Fruit fly (Drosophila melanogaster): ENCODE data around the gene Jupiter.

Jupiter gene

DNA sequence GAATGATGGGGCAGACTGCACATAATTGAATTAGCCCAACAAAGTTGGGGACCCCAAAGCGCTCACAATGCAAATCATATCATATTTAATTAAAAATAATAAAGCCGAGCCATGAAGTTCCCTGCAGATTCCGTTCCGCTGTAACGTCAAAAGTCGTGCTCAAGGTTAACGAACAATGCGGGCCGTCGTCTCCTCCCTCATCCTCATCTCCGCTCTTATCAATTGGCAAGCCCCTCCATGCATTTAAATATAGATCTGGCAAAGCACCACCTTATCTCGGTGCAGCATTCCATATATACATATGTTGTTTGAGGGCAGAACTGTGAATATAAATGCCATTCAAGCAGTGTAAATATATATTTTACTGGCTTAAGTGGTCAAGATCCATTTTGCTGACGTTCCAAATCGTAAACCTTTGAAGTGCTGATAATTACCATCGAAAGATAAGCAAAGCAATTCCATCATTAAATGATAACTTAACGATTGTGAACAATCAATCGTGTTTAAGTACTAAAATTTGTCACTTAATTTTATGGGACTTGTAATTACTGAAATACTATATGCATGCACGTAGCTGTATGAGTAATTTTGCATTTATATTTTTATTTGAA is 54.8 kb downstream of the Jupiter start:
- TF ChIP-seq Abd-B (GFP tag; optimal IDR thresholded peaks at IDR 0.05), result no peak
- TF ChIP-seq sage (GFP tag; optimal IDR thresholded peaks at IDR 0.05), result no peak
- TF ChIP-seq Sp1 (GFP tag; optimal IDR thresholded peaks at IDR 0.05), result peak; percentile 56
- TF ChIP-seq rgr (GFP tag; optimal IDR thresholded peaks at IDR 0.05), result no peak
- no peak for TF ChIP-seq lola (GFP tag; optimal IDR thresholded peaks at IDR 0.05)
- no peak for TF ChIP-seq dsf (GFP tag; optimal IDR thresholded peaks at IDR 0.05; ENCODE audit: borderline replicate concordance)
- no peak for TF ChIP-seq N (GFP tag; optimal IDR thresholded peaks at IDR 0.05)
- no peak for TF ChIP-seq GATAd (GFP tag; optimal IDR thresholded peaks at IDR 0.05)
- TF ChIP-seq Mio (GFP tag; optimal IDR thresholded peaks at IDR 0.05), result no peak
- peak; percentile 68 for TF ChIP-seq CrebA (GFP tag; optimal IDR thresholded peaks at IDR 0.05; ENCODE audit: borderline replicate concordance)
- TF ChIP-seq pan (optimal IDR thresholded peaks at IDR 0.05), result no peak
- peak; percentile 3 for TF ChIP-seq tai (GFP tag; optimal IDR thresholded peaks at IDR 0.05)
- no peak for TF ChIP-seq jim (GFP tag; optimal IDR thresholded peaks at IDR 0.05)
- no peak for TF ChIP-seq Hr83 (GFP tag; optimal IDR thresholded peaks at IDR 0.05; ENCODE audit: poor library complexity, severe bottlenecking)
- TF ChIP-seq sv (GFP tag; optimal IDR thresholded peaks at IDR 0.05), result no peak
- TF ChIP-seq woc (GFP tag; optimal IDR thresholded peaks at IDR 0.05), result no peak
- no peak for TF ChIP-seq CG32264 (GFP tag; optimal IDR thresholded peaks at IDR 0.05)
- no peak for TF ChIP-seq Jra (GFP tag; optimal IDR thresholded peaks at IDR 0.05)
- peak; percentile 21 for TF ChIP-seq CG9705 (GFP tag; optimal IDR thresholded peaks at IDR 0.05)
- TF ChIP-seq Vsx2 (GFP tag; optimal IDR thresholded peaks at IDR 0.05; ENCODE audit: partially characterized antibody), result no peak
- peak; percentile 27 for TF ChIP-seq Hnf4 (GFP tag; optimal IDR thresholded peaks at IDR 0.05)
- TF ChIP-seq Rel (GFP tag; optimal IDR thresholded peaks at IDR 0.05), result no peak
- peak; percentile 61 for TF ChIP-seq Rel (tag; optimal IDR thresholded peaks at IDR 0.05)
- no peak for TF ChIP-seq fru (GFP tag; optimal IDR thresholded peaks at IDR 0.05)
- TF ChIP-seq usp (GFP tag; optimal IDR thresholded peaks at IDR 0.05), result no peak
- TF ChIP-seq foxo (GFP tag; optimal IDR thresholded peaks at IDR 0.05), result no peak
- no peak for TF ChIP-seq psq (GFP tag; optimal IDR thresholded peaks at IDR 0.05)
- TF ChIP-seq br (GFP tag; optimal IDR thresholded peaks at IDR 0.05), result no peak
- no peak for TF ChIP-seq brk (GFP tag; optimal IDR thresholded peaks at IDR 0.05)
- TF ChIP-seq HLH106 (tag; optimal IDR thresholded peaks at IDR 0.05), result no peak
- no peak for TF ChIP-seq dl (GFP tag; optimal IDR thresholded peaks at IDR 0.05; ENCODE audit: insufficient read depth in 1 of 2, partially characterized antibody in 2 of 2)
- no peak for TF ChIP-seq dmrt93B (GFP tag; optimal IDR thresholded peaks at IDR 0.05)
- TF ChIP-seq Hr78 (GFP tag; optimal IDR thresholded peaks at IDR 0.05), result no peak
- no peak for TF ChIP-seq Dfd (GFP tag; optimal IDR thresholded peaks at IDR 0.05)
- no peak for TF ChIP-seq ey (GFP tag; optimal IDR thresholded peaks at IDR 0.05)
- no peak for TF ChIP-seq h (GFP tag; optimal IDR thresholded peaks at IDR 0.05)
- TF ChIP-seq OdsH (GFP tag; optimal IDR thresholded peaks at IDR 0.05), result no peak

DNA sequence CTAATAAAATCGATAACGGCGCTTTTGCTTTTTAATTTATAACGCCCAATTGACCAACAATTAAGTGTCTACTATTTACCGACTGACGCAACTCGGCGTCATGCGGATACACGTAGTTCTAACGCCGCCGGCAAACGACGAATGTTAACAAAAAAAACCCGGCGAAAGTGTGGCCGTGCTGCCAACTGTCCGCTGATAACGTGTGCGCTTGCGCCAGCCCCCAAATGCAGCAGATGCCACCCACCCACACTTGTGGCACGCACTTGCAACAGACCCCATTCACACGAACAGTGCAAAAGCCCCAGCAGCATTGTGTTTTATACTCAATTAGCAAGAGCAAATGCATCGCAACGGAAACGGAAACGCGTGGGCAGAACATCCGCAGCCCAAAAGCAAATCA is 56.6 kb downstream of the Jupiter start:
- TF ChIP-seq br (GFP tag; optimal IDR thresholded peaks at IDR 0.05) (no peak), Sp1 (GFP tag; optimal IDR thresholded peaks at IDR 0.05) (peak; percentile 12)

dm6 chr3R:11562326-11563109 is 57.2 kb downstream of the Jupiter start:
- peak; percentile 93 to 99 for TF ChIP-seq foxo (GFP tag; optimal IDR thresholded peaks at IDR 0.05)
- TF ChIP-seq rgr (GFP tag; optimal IDR thresholded peaks at IDR 0.05), result peak; percentile 97
- peak; percentile 82 for TF ChIP-seq Rel (GFP tag; optimal IDR thresholded peaks at IDR 0.05)
- peak; percentile 81 for TF ChIP-seq Rel (tag; optimal IDR thresholded peaks at IDR 0.05)
- no peak for TF ChIP-seq pan (optimal IDR thresholded peaks at IDR 0.05)
- TF ChIP-seq br (GFP tag; optimal IDR thresholded peaks at IDR 0.05), result peak; percentile 97
- peak; percentile 48 for TF ChIP-seq GATAd (GFP tag; optimal IDR thresholded peaks at IDR 0.05)
- TF ChIP-seq jim (GFP tag; optimal IDR thresholded peaks at IDR 0.05), result peak; percentile 8
- peak; percentile 75 for TF ChIP-seq dsf (GFP tag; optimal IDR thresholded peaks at IDR 0.05; ENCODE audit: borderline replicate concordance)
- TF ChIP-seq Dfd (GFP tag; optimal IDR thresholded peaks at IDR 0.05), result no peak
- peak; percentile 97 for TF ChIP-seq ey (GFP tag; optimal IDR thresholded peaks at IDR 0.05)
- peak; percentile 97 for TF ChIP-seq HLH106 (tag; optimal IDR thresholded peaks at IDR 0.05)
- peak; percentile 73 for TF ChIP-seq Myc (optimal IDR thresholded peaks at IDR 0.05)
- no peak for TF ChIP-seq lola (GFP tag; optimal IDR thresholded peaks at IDR 0.05)
- TF ChIP-seq woc (GFP tag; optimal IDR thresholded peaks at IDR 0.05), result peak; percentile 99
- peak; percentile 89 for TF ChIP-seq sage (GFP tag; optimal IDR thresholded peaks at IDR 0.05)
- peak; percentile 96 for TF ChIP-seq CG9705 (GFP tag; optimal IDR thresholded peaks at IDR 0.05)
- TF ChIP-seq psq (GFP tag; optimal IDR thresholded peaks at IDR 0.05), result peak; percentile 92
- peak; percentile 89 for TF ChIP-seq Jra (GFP tag; optimal IDR thresholded peaks at IDR 0.05)
- peak; percentile 98 for TF ChIP-seq h (GFP tag; optimal IDR thresholded peaks at IDR 0.05)
- peak; percentile 90 for TF ChIP-seq tai (GFP tag; optimal IDR thresholded peaks at IDR 0.05)
- TF ChIP-seq Hnf4 (GFP tag; optimal IDR thresholded peaks at IDR 0.05), result peak; percentile 96
- TF ChIP-seq Mio (GFP tag; optimal IDR thresholded peaks at IDR 0.05), result peak; percentile 81
- peak; percentile 69 for TF ChIP-seq Hr83 (GFP tag; optimal IDR thresholded peaks at IDR 0.05; ENCODE audit: poor library complexity, severe bottlenecking)
- peak; percentile 90 for TF ChIP-seq CG32264 (GFP tag; optimal IDR thresholded peaks at IDR 0.05)
- TF ChIP-seq fru (GFP tag; optimal IDR thresholded peaks at IDR 0.05), result peak; percentile 100
- TF ChIP-seq Vsx2 (GFP tag; optimal IDR thresholded peaks at IDR 0.05; ENCODE audit: partially characterized antibody), result peak; percentile 81
- peak; percentile 67 for TF ChIP-seq Dif (GFP tag; optimal IDR thresholded peaks at IDR 0.05; ENCODE audit: partially characterized antibody)
- peak; percentile 89 for TF ChIP-seq dmrt93B (GFP tag; optimal IDR thresholded peaks at IDR 0.05)
- TF ChIP-seq Abd-B (GFP tag; optimal IDR thresholded peaks at IDR 0.05), result peak; percentile 6
- peak; percentile 88 for TF ChIP-seq sv (GFP tag; optimal IDR thresholded peaks at IDR 0.05)
- TF ChIP-seq CrebA (GFP tag; optimal IDR thresholded peaks at IDR 0.05; ENCODE audit: borderline replicate concordance), result peak; percentile 84
- TF ChIP-seq Sp1 (GFP tag; optimal IDR thresholded peaks at IDR 0.05), result peak; percentile 94
- TF ChIP-seq Hr78 (GFP tag; optimal IDR thresholded peaks at IDR 0.05), result no peak

Measured in whole organism, wandering third instar larva.